Fruit fly (Drosophila melanogaster): ENCODE results near the gene CG43403.

DNA sequence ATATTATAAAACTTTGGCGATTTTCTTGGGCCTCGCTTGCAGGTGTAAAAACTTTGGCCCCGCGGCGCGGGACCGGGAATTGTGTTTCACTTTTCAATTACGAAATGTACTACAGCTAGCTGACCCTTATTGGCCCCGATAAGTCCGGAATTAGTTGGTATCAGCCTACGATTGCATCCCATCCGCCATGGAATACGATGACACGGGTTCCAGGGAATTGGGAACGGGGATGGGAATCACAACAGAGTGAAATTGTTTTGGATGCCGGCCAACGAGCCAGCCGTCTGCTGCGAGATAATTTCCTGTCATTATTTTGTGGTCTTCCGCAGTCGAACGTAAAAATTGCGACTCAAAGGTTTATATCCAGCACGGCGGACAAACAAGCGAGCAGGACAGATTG is 8.8 kb downstream of the CG43403 start:
- TF ChIP-seq CG8478 (optimal IDR thresholded peaks at IDR 0.05) (no peak), CTCF (optimal IDR thresholded peaks at IDR 0.05) (no peak)
